In the genomic region with DNA sequence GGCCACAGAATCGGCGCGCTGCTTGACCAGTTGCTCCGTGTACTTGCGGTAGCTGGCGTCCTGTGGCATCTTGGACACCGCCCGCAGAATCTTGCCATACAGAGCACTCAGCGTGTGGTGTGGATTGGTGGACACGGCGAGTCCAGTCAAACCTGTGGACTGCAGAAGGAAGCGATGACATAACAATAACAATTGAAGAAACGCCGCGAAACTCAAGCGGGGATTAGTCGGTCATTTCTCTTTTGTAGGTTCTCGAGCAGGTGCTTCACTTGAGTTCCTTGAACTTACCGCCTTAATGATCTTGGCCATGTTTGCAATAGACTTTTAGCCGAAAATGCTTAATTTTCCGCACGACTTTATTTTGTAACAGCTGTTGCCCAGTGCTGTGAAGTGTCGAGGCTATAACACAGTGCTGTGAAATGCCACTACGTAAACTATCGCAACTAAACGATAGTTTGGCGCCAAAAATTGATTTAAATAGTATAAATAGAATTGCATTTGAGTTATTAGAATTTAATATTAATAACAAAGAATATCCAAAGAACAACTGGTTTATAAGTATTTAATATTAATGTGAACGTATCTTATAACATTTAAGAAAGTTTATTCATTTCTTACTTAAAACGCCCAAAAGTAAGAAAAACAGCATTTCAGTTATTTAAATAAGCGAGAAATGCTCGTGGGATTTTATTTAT, we compare ENCODE assay signal across 1 fruit fly cellular context.
TF ChIP-seq lines count a peak whose summit lies in the region.

ND-13B (minus strand) TSS at position 400 of the 695 bp plus-strand sequence.

TF ChIP-seq in whole organism, embryonic, 481 proteins besides CTCF, POLR2A, EP300 and RAD21 (continued from another document):
- TF ChIP-seq hbn (GFP tag; IDR thresholded peaks at IDR 0.05; lab: Robert Waterston, UW; ENCODE audit: partially characterized antibody) (peak; percentile 60; the same call in 1 of the 2 replicates), CG11696 (GFP tag; IDR thresholded peaks at IDR 0.05; lab: Robert Waterston, UW) (no peak), nau (GFP tag; optimal IDR thresholded peaks at IDR 0.05; lab: Kevin White, UChicago) (peak; percentile 36), CG8290 (GFP tag; optimal IDR thresholded peaks at IDR 0.05; lab: Kevin White, UChicago) (no peak), CG8290 (tag; optimal IDR thresholded peaks at IDR 0.05; lab: Kevin White, UChicago) (peak in 1 of 2 experiments; percentile 42), lab (GFP tag; optimal IDR thresholded peaks at IDR 0.05; lab: Kevin White, UChicago) (peak; percentile 67), Hr78 (GFP tag; optimal IDR thresholded peaks at IDR 0.05; lab: Kevin White, UChicago) (no peak), PHDP (tag; optimal IDR thresholded peaks at IDR 0.05; lab: Kevin White, UChicago) (no peak), sens (GFP tag; lab: Kevin White, UChicago) (peak; percentile 73), CG17328 (GFP tag; IDR thresholded peaks at IDR 0.05; lab: Robert Waterston, UW) (no peak), CG10147 (GFP tag; optimal IDR thresholded peaks at IDR 0.05; lab: Kevin White, UChicago) (peak; percentile 38), Bgb (GFP tag; IDR thresholded peaks at IDR 0.05; lab: Robert Waterston, UW; ENCODE audit: partially characterized antibody) (peak; percentile 80), usp (GFP tag; optimal IDR thresholded peaks at IDR 0.05; lab: Kevin White, UChicago) (no peak), wek (GFP tag; optimal IDR thresholded peaks at IDR 0.05; lab: Kevin White, UChicago) (no peak), tna (GFP tag; IDR thresholded peaks at IDR 0.05; lab: Robert Waterston, UW; ENCODE audit: partially characterized antibody) (no peak), CG13775 (GFP tag; optimal IDR thresholded peaks at IDR 0.05; lab: Kevin White, UChicago) (no peak), CG10959 (GFP tag; IDR thresholded peaks at IDR 0.05; lab: Robert Waterston, UW) (no peak), CG5245 (GFP tag; optimal IDR thresholded peaks at IDR 0.05; lab: Kevin White, UChicago) (peak; percentile 41), Xrp1 (GFP tag; IDR thresholded peaks at IDR 0.05; lab: Robert Waterston, UW) (no peak), ac (GFP tag; optimal IDR thresholded peaks at IDR 0.05; lab: Kevin White, UChicago) (no peak), pan (optimal IDR thresholded peaks at IDR 0.05; lab: Kevin White, UChicago) (no peak), pan (GFP tag; optimal IDR thresholded peaks at IDR 0.05 in 1 of 2, IDR thresholded peaks at IDR 0.05 in 1 of 2) (no peak), Mrtf (GFP tag; IDR thresholded peaks at IDR 0.05; lab: Robert Waterston, UW) (no peak), Bteb2 (GFP tag; optimal IDR thresholded peaks at IDR 0.05; lab: Kevin White, UChicago) (peak; percentile 0), CG18764 (GFP tag; optimal IDR thresholded peaks at IDR 0.05; lab: Kevin White, UChicago) (peak; percentile 18), danr (GFP tag; IDR thresholded peaks at IDR 0.05; lab: Robert Waterston, UW) (no peak), Side (GFP tag; optimal IDR thresholded peaks at IDR 0.05; lab: Kevin White, UChicago) (peak; percentile 0), jumu (GFP tag; optimal IDR thresholded peaks at IDR 0.05; lab: Kevin White, UChicago) (no peak), hkb (optimal IDR thresholded peaks at IDR 0.05; lab: Kevin White, UChicago) (no peak), hkb (GFP tag; IDR thresholded peaks at IDR 0.05; lab: Robert Waterston, UW) (0 out of 2 replicates have a peak, but pooled peaks have one; percentile 14), CG14050 (GFP tag; IDR thresholded peaks at IDR 0.05; lab: Robert Waterston, UW) (no peak), CG32772 (GFP tag; IDR thresholded peaks at IDR 0.05; lab: Robert Waterston, UW) (no peak), sc (optimal IDR thresholded peaks at IDR 0.05; lab: Kevin White, UChicago) (no peak), sc (GFP tag; optimal IDR thresholded peaks at IDR 0.05; lab: Kevin White, UChicago) (no peak), Vsx1 (GFP tag; optimal IDR thresholded peaks at IDR 0.05; lab: Kevin White, UChicago) (no peak), ase (GFP tag; IDR thresholded peaks at IDR 0.05; lab: Robert Waterston, UW) (no peak), CG3847 (GFP tag; IDR thresholded peaks at IDR 0.05; lab: Robert Waterston, UW) (peak; percentile 29; the same call in 1 of the 2 replicates), sd (tag; optimal IDR thresholded peaks at IDR 0.05; lab: Kevin White, UChicago) (peak; percentile 7), CG10654 (GFP tag; optimal IDR thresholded peaks at IDR 0.05; lab: Kevin White, UChicago) (peak; percentile 16), CG7745 (tag; optimal IDR thresholded peaks at IDR 0.05; lab: Kevin White, UChicago) (peak; percentile 52), CG1024 (GFP tag; IDR thresholded peaks at IDR 0.05; lab: Robert Waterston, UW) (no peak; the same call in 1 of the 2 replicates), Meics (GFP tag; optimal IDR thresholded peaks at IDR 0.05; lab: Kevin White, UChicago) (peak; percentile 8), CG17612 (GFP tag; IDR thresholded peaks at IDR 0.05; lab: Robert Waterston, UW) (no peak), Fer3 (tag; optimal IDR thresholded peaks at IDR 0.05; lab: Kevin White, UChicago) (peak; percentile 8), CG16813 (GFP tag; IDR thresholded peaks at IDR 0.05; lab: Robert Waterston, UW; ENCODE audit: partially characterized antibody) (peak; percentile 68), CG18619 (GFP tag; optimal IDR thresholded peaks at IDR 0.05; lab: Kevin White, UChicago) (no peak), inv (GFP tag; IDR thresholded peaks at IDR 0.05; lab: Robert Waterston, UW; ENCODE audit: partially characterized antibody) (peak; percentile 45; the same call in 1 of the 2 replicates), Taf1 (GFP tag; IDR thresholded peaks at IDR 0.05; lab: Robert Waterston, UW) (no peak), Sin3A (optimal IDR thresholded peaks at IDR 0.05; lab: Kevin White, UChicago) (peak; percentile 28), Ptx1 (GFP tag; IDR thresholded peaks at IDR 0.05; lab: Robert Waterston, UW) (no peak), Pdp1 (GFP tag; optimal IDR thresholded peaks at IDR 0.05; lab: Kevin White, UChicago) (peak in 1 of 2 experiments; percentile 93), CG13287 (GFP tag; IDR thresholded peaks at IDR 0.05; lab: Robert Waterston, UW; ENCODE audit: partially characterized antibody) (peak; percentile 85), D19B (GFP tag; optimal IDR thresholded peaks at IDR 0.05; lab: Kevin White, UChicago) (no peak), wor (GFP tag; IDR thresholded peaks at IDR 0.05; lab: Robert Waterston, UW) (no peak), nerfin-1 (tag; optimal IDR thresholded peaks at IDR 0.05; lab: Kevin White, UChicago) (no peak), CG2120 (GFP tag; optimal IDR thresholded peaks at IDR 0.05; lab: Kevin White, UChicago) (peak; percentile 63), salm (tag; optimal IDR thresholded peaks at IDR 0.05; lab: Kevin White, UChicago) (no peak), ind (GFP tag; optimal IDR thresholded peaks at IDR 0.05; lab: Kevin White, UChicago) (peak; percentile 31), Med (GFP tag; lab: Kevin White, UChicago) (peak; percentile 86), CG9609 (GFP tag; optimal IDR thresholded peaks at IDR 0.05; lab: Kevin White, UChicago) (no peak), CG6854 (GFP tag; optimal IDR thresholded peaks at IDR 0.05; lab: Kevin White, UChicago) (no peak), CG18262 (tag; optimal IDR thresholded peaks at IDR 0.05; lab: Kevin White, UChicago) (no peak), CG6654 (GFP tag; optimal IDR thresholded peaks at IDR 0.05; lab: Kevin White, UChicago) (no peak), sob (GFP tag; IDR thresholded peaks at IDR 0.05; lab: Robert Waterston, UW) (0 out of 2 replicates have a peak, but pooled peaks have one; percentile 24), Lim3 (GFP tag; IDR thresholded peaks at IDR 0.05; lab: Robert Waterston, UW) (no peak), C15 (GFP tag; IDR thresholded peaks at IDR 0.05; lab: Robert Waterston, UW) (no peak), odd (GFP tag; optimal IDR thresholded peaks at IDR 0.05; lab: Kevin White, UChicago) (no peak), grau (tag; optimal IDR thresholded peaks at IDR 0.05; lab: Kevin White, UChicago) (no peak), Atf6 (GFP tag; IDR thresholded peaks at IDR 0.05; lab: Robert Waterston, UW) (no peak), pzg (GFP tag; optimal IDR thresholded peaks at IDR 0.05; lab: Kevin White, UChicago) (peak; percentile 92), CG8924 (tag; optimal IDR thresholded peaks at IDR 0.05; lab: Kevin White, UChicago) (no peak), ken (GFP tag; IDR thresholded peaks at IDR 0.05; lab: Robert Waterston, UW) (no peak), gfzf (GFP tag; optimal IDR thresholded peaks at IDR 0.05; lab: Kevin White, UChicago) (peak; percentile 11), CG10321 (GFP tag; IDR thresholded peaks at IDR 0.05; lab: Robert Waterston, UW) (no peak), tll (GFP tag; optimal IDR thresholded peaks at IDR 0.05; lab: Kevin White, UChicago) (no peak), CrebB (tag; optimal IDR thresholded peaks at IDR 0.05; lab: Kevin White, UChicago) (no peak), Rfx (GFP tag; IDR thresholded peaks at IDR 0.05; lab: Robert Waterston, UW) (peak; percentile 60), CG7963 (GFP tag; IDR thresholded peaks at IDR 0.05; lab: Robert Waterston, UW; ENCODE audit: partially characterized antibody) (peak; percentile 67; the same call in 2 of the 3 replicates), Scr (GFP tag; IDR thresholded peaks at IDR 0.05; lab: Robert Waterston, UW; ENCODE audit: partially characterized antibody) (peak; percentile 76), CG12942 (GFP tag; optimal IDR thresholded peaks at IDR 0.05; lab: Kevin White, UChicago) (no peak), Nf-YA (GFP tag; IDR thresholded peaks at IDR 0.05; lab: Robert Waterston, UW) (no peak), Abd-B (GFP tag; optimal IDR thresholded peaks at IDR 0.05; lab: Kevin White, UChicago) (no peak), knrl (GFP tag; IDR thresholded peaks at IDR 0.05; lab: Robert Waterston, UW; ENCODE audit: partially characterized antibody) (peak; percentile 62; the same call in 2 of the 3 replicates), MESR4 (GFP tag; optimal IDR thresholded peaks at IDR 0.05; lab: Kevin White, UChicago) (peak; percentile 42), CG2129 (GFP tag; IDR thresholded peaks at IDR 0.05; lab: Robert Waterston, UW; ENCODE audit: partially characterized antibody) (peak; percentile 66), CG3065 (GFP tag; optimal IDR thresholded peaks at IDR 0.05; lab: Kevin White, UChicago) (no peak), Hmx (GFP tag; optimal IDR thresholded peaks at IDR 0.05; lab: Kevin White, UChicago) (no peak), mirr (GFP tag; optimal IDR thresholded peaks at IDR 0.05; lab: Kevin White, UChicago) (no peak), CG8478 (optimal IDR thresholded peaks at IDR 0.05; lab: Kevin White, UChicago) (no peak), fd102C (GFP tag; optimal IDR thresholded peaks at IDR 0.05; lab: Kevin White, UChicago) (no peak), CG7271 (tag; optimal IDR thresholded peaks at IDR 0.05; lab: Kevin White, UChicago) (no peak), BEAF-32 (GFP tag; optimal IDR thresholded peaks at IDR 0.05; lab: Kevin White, UChicago) (peak; percentile 77), CG1529 (GFP tag; optimal IDR thresholded peaks at IDR 0.05; lab: Kevin White, UChicago) (no peak), unpg (GFP tag; optimal IDR thresholded peaks at IDR 0.05; lab: Kevin White, UChicago) (no peak), HHEX (GFP tag; optimal IDR thresholded peaks at IDR 0.05; lab: Kevin White, UChicago) (peak; percentile 52)
